Worm (Caenorhabditis elegans) whole organism, L4 larva: ENCODE data around the gene gcy-21.

Experiments used
- R02D3.7 ChIP-seq: fragments of 150-350 bp; sonication (generic microtip); optimal IDR thresholded peaks from 3 replicates; lab custom pipeline; 2014; ENCODE audit warnings: missing biosample characterization, missing genetic modification characterization
- ama-1 ChIP-seq: fragments of 150-350 bp; optimal IDR thresholded peaks from 2 replicates; lab custom pipeline; 2014; ENCODE audit warnings: inconsistent platforms, mixed read lengths
- ceh-62 ChIP-seq: sonication (generic microtip); optimal IDR thresholded peaks from 2 replicates; lab custom pipeline; 2017; ENCODE audit warnings: missing biosample characterization, missing genetic modification characterization
- lsy-2 ChIP-seq, 2 experiments: fragments of 150-350 bp in 1 of 2; sonication (generic microtip) in 1 of 2; optimal IDR thresholded peaks; 2 replicates each; lab custom pipeline; 2014 to 2017; ENCODE audit warnings: missing biosample characterization in 2 of 2, missing genetic modification characterization in 2 of 2
- mdl-1 ChIP-seq, 2 experiments: fragments of 150-350 bp in 1 of 2; sonication (generic microtip) in 1 of 2; optimal IDR thresholded peaks; 2 replicates each; lab custom pipeline; 2014 to 2017; ENCODE audit warnings: missing biosample characterization in 2 of 2, missing genetic modification characterization in 2 of 2
- php-3 ChIP-seq: fragments of 200-800 bp; sonication (Bioruptor generic); IDR thresholded peaks from 2 replicates; pipeline ENCODE4 v1.3.6; 2022; ENCODE audit warnings: missing genetic modification reagents, missing genetic modification characterization, missing compliant biosample characterization
- snpc-4 ChIP-seq: fragments of 150-350 bp; optimal IDR thresholded peaks from 2 replicates; lab custom pipeline; 2014; ENCODE audit warnings: missing biosample characterization, missing genetic modification characterization
- zag-1 ChIP-seq: fragments of 150-350 bp; optimal IDR thresholded peaks from 2 replicates; lab custom pipeline; 2014; ENCODE audit warnings: missing biosample characterization, missing genetic modification characterization

DNA sequence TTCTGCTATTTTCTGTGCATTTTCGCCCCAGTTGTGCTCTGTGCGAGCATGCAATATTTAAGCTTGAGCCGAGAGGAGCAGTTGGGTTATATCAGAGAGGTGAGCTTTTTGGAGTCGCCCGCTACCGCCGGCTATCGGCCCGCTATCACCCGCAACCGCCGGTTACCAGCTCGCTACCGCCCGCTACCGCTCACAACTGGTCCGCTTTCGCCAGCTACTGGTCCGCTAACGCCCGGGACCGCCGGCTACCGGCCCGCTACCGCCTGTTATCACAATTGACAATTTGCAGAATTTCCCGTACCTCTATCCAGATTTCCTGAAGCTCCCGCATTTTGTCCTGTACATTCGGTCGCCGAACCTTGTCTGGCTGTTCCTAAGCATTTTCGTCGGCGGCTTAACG lies 31.1 kb upstream of the gcy-21 start:
- TF ChIP-seq R02D3.7 (tag; lab: Kevin White, UChicago): no peak
- no peak for TF ChIP-seq snpc-4 (tag; lab: Kevin White, UChicago)
- TF ChIP-seq ceh-62 (tag; lab: Kevin White, UChicago): no peak
- TF ChIP-seq zag-1 (tag; lab: Kevin White, UChicago): no peak
- TF ChIP-seq mdl-1 (tag; optimal IDR thresholded peaks at IDR 0.05; lab: Kevin White, UChicago): no peak
- no peak for TF ChIP-seq ama-1
- no peak for TF ChIP-seq php-3 (GFP tag; lab: Robert Waterston, UW)
- TF ChIP-seq lsy-2 (tag; optimal IDR thresholded peaks at IDR 0.05; lab: Kevin White, UChicago): no peak
